Worm (Caenorhabditis elegans) whole organism, late embryonic: ENCODE results near the gene ZK1010.8.

Experiments used
- C08G9.2 ChIP-seq: sonication (generic microtip); optimal IDR thresholded peaks from 2 replicates; lab custom pipeline; 2016; ENCODE audit warnings: mild to moderate bottlenecking, missing genetic modification characterization, moderate library complexity, missing compliant biosample characterization
- F13H6.1 ChIP-seq: sonication (generic microtip); optimal IDR thresholded peaks from 2 replicates; lab custom pipeline; 2016; ENCODE audit warnings: missing genetic modification characterization, missing compliant biosample characterization
- K02D7.2 ChIP-seq: sonication (generic microtip); optimal IDR thresholded peaks from 2 replicates; lab custom pipeline; 2017; ENCODE audit warnings: mild to moderate bottlenecking, missing genetic modification characterization, missing compliant biosample characterization
- T23F11.4 ChIP-seq: fragments of 200-800 bp; sonication (Bioruptor generic); optimal IDR thresholded peaks from 2 replicates; lab custom pipeline; 2018; ENCODE audit warnings: mild to moderate bottlenecking, missing genetic modification characterization, missing compliant biosample characterization
- Y22D7AL.16 ChIP-seq: sonication (generic microtip); optimal IDR thresholded peaks from 2 replicates; lab custom pipeline; 2016; ENCODE audit warnings: missing genetic modification characterization, missing compliant biosample characterization
- ama-1 ChIP-seq: fragments of 150-350 bp; optimal IDR thresholded peaks from 2 replicates; lab custom pipeline; 2014
- ceh-14 ChIP-seq: sonication (generic microtip); optimal IDR thresholded peaks from 2 replicates; lab custom pipeline; 2016; ENCODE audit warnings: missing genotype, missing genetic modification characterization, missing compliant biosample characterization
- ceh-2 ChIP-seq: sonication (generic microtip); optimal IDR thresholded peaks from 2 replicates; lab custom pipeline; 2016; ENCODE audit warnings: missing genotype, missing genetic modification characterization, missing compliant biosample characterization
- ceh-24 ChIP-seq: sonication (generic microtip); optimal IDR thresholded peaks from 2 replicates; lab custom pipeline; 2016; ENCODE audit warnings: mild to moderate bottlenecking, missing genetic modification characterization, missing compliant biosample characterization
- ceh-34 ChIP-seq: sonication (generic microtip); optimal IDR thresholded peaks from 2 replicates; lab custom pipeline; 2016; ENCODE audit warnings: mild to moderate bottlenecking, missing genetic modification characterization, missing compliant biosample characterization
- ceh-45 ChIP-seq: fragments of 200-800 bp; sonication (Bioruptor generic); IDR thresholded peaks from 2 replicates; pipeline ENCODE4 v1.3.6; 2022; ENCODE audit warnings: missing genetic modification reagents, missing genetic modification characterization, missing compliant biosample characterization
- ceh-48 ChIP-seq: sonication (generic microtip); optimal IDR thresholded peaks from 2 replicates; lab custom pipeline; 2016; ENCODE audit warnings: missing genetic modification characterization, inconsistent platforms, missing compliant biosample characterization
- ceh-9 ChIP-seq: sonication (generic microtip); optimal IDR thresholded peaks from 2 replicates; lab custom pipeline; 2016; ENCODE audit warnings: mild to moderate bottlenecking, missing genetic modification characterization, inconsistent platforms, missing compliant biosample characterization
- elt-2 ChIP-seq: sonication (generic microtip); optimal IDR thresholded peaks from 2 replicates; lab custom pipeline; 2016; ENCODE audit warnings: missing genetic modification reagents, missing genetic modification characterization, missing compliant biosample characterization
- hlh-15 ChIP-seq: sonication (generic microtip); optimal IDR thresholded peaks from 2 replicates; lab custom pipeline; 2016; ENCODE audit warnings: missing genetic modification characterization, missing compliant biosample characterization
- hlh-6 ChIP-seq: sonication (generic microtip); optimal IDR thresholded peaks from 2 replicates; lab custom pipeline; 2016; ENCODE audit warnings: missing genotype, missing genetic modification characterization, missing compliant biosample characterization
- hlh-8 ChIP-seq: sonication (generic microtip); optimal IDR thresholded peaks from 2 replicates; lab custom pipeline; 2016; ENCODE audit warnings: missing genotype, missing genetic modification characterization, missing compliant biosample characterization
- nfya-1 ChIP-seq: sonication (generic microtip); optimal IDR thresholded peaks from 2 replicates; lab custom pipeline; 2017; ENCODE audit warnings: missing genetic modification characterization, mild to moderate bottlenecking, missing compliant biosample characterization, antibody characterized with exemption, moderate library complexity
- nhr-11 ChIP-seq: fragments of 150-350 bp; optimal IDR thresholded peaks from 2 replicates; lab custom pipeline; 2014; ENCODE audit warnings: missing biosample characterization, missing genetic modification characterization
- npax-4 ChIP-seq: sonication (generic microtip); optimal IDR thresholded peaks from 2 replicates; lab custom pipeline; 2016; ENCODE audit warnings: missing genetic modification characterization, missing compliant biosample characterization
- odd-2 ChIP-seq: sonication (generic microtip); optimal IDR thresholded peaks from 2 replicates; lab custom pipeline; 2017; ENCODE audit warnings: antibody characterized with exemption, mild to moderate bottlenecking, missing genetic modification characterization, missing compliant biosample characterization
- pag-3 ChIP-seq: sonication (generic microtip); optimal IDR thresholded peaks from 2 replicates; lab custom pipeline; 2016; ENCODE audit warnings: missing compliant biosample characterization, missing genetic modification characterization, borderline replicate concordance
- pat-9 ChIP-seq: fragments of 200-800 bp; sonication (Bioruptor generic); optimal IDR thresholded peaks from 2 replicates; lab custom pipeline; 2018; ENCODE audit warnings: mild to moderate bottlenecking, missing genetic modification characterization, moderate library complexity, missing compliant biosample characterization
- pha-2 ChIP-seq: sonication (generic microtip); optimal IDR thresholded peaks from 2 replicates; lab custom pipeline; 2017; ENCODE audit warnings: mild to moderate bottlenecking, missing genetic modification characterization, missing compliant biosample characterization
- pqm-1 ChIP-seq: sonication (generic microtip); optimal IDR thresholded peaks from 2 replicates; lab custom pipeline; 2016; ENCODE audit warnings: missing genetic modification characterization, missing compliant biosample characterization
- ref-2 ChIP-seq: sonication (generic microtip); optimal IDR thresholded peaks from 2 replicates; lab custom pipeline; 2016; ENCODE audit warnings: missing genetic modification characterization, missing compliant biosample characterization
- rnt-1 ChIP-seq: sonication (generic microtip); optimal IDR thresholded peaks from 2 replicates; lab custom pipeline; 2016; ENCODE audit warnings: missing genetic modification characterization, missing compliant biosample characterization
- sdc-2 ChIP-seq: sonication (generic microtip); optimal IDR thresholded peaks from 2 replicates; lab custom pipeline; 2016; ENCODE audit warnings: missing genotype, missing genetic modification characterization, missing compliant biosample characterization
- sox-2 ChIP-seq: fragments of 200-800 bp; sonication (Bioruptor generic); IDR thresholded peaks from 2 replicates; pipeline ENCODE4 v1.3.6; 2022; ENCODE audit warnings: missing genetic modification reagents, missing genetic modification characterization, missing compliant biosample characterization
- syd-9 ChIP-seq: sonication (generic microtip); optimal IDR thresholded peaks from 2 replicates; lab custom pipeline; 2016; ENCODE audit warnings: mild to moderate bottlenecking, missing genetic modification characterization, moderate library complexity, missing compliant biosample characterization
- unc-42 ChIP-seq: sonication (generic microtip); optimal IDR thresholded peaks from 2 replicates; lab custom pipeline; 2016; ENCODE audit warnings: missing genotype, missing genetic modification characterization, missing compliant biosample characterization
- unc-55 ChIP-seq: sonication (generic microtip); optimal IDR thresholded peaks from 2 replicates; lab custom pipeline; 2017; ENCODE audit warnings: missing biosample characterization, missing genetic modification reagents, missing genetic modification characterization

Gene ZK1010.8

DNA sequence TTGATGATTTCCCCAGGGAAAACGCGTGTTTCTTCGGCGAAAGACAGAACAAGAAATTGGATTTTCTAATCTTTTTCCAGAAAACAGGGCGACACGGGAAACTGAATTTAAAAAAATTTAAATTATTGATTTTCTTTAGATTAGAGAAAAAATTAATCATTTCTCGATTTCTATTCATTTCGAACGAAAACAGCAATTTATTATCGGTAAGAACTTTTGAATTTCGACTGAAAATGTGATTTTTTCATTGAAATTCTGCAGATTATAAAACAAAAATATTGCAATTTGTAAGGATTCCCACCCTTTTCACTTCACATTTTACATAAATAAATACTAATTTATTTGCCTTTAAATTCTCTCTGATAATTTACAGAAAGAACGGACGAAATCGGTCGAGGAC, 28.1 kb downstream of the ZK1010.8 start, which contains the start of gene bckd-1A:
TSS of gene bckd-1A (minus strand) at position 101 of the 400 bp plus-strand sequence.
- TF ChIP-seq F13H6.1: no peak

ce11 chrIII:12971828-12972379, 28.6 kb downstream of the ZK1010.8 start:
- TF ChIP-seq nfya-1 (tag; lab: Kevin White, UChicago) (peak; percentile 31), T23F11.4 (GFP tag; lab: Kevin White, UChicago) (no peak), C08G9.2 (tag; lab: Kevin White, UChicago) (no peak), elt-2 (no peak), unc-55 (GFP tag; lab: Kevin White, UChicago) (peak; percentile 87)

- no peak for TF ChIP-seq sox-2 (GFP tag; lab: Robert Waterston, UW)
- no peak for TF ChIP-seq rnt-1 (tag; lab: Kevin White, UChicago)
- no peak for TF ChIP-seq odd-2 (tag; lab: Kevin White, UChicago)
- TF ChIP-seq T23F11.4 (GFP tag; lab: Kevin White, UChicago): no peak
- TF ChIP-seq hlh-6 (tag; lab: Kevin White, UChicago): no peak
- no peak for TF ChIP-seq nfya-1 (tag; lab: Kevin White, UChicago)
- no peak for TF ChIP-seq pat-9 (tag; lab: Kevin White, UChicago)
- TF ChIP-seq pag-3 (tag; lab: Kevin White, UChicago): no peak
- no peak for TF ChIP-seq ceh-24 (tag; lab: Kevin White, UChicago)
- no peak for TF ChIP-seq npax-4 (tag; lab: Kevin White, UChicago)
- no peak for TF ChIP-seq ama-1 (lab: Kevin White, UChicago)
- TF ChIP-seq pha-2 (tag; lab: Kevin White, UChicago): no peak
- no peak for TF ChIP-seq ceh-9
- TF ChIP-seq unc-42: no peak
- no peak for TF ChIP-seq ceh-34 (tag; lab: Kevin White, UChicago)
- no peak for TF ChIP-seq K02D7.2 (tag; lab: Kevin White, UChicago)
- no peak for TF ChIP-seq C08G9.2 (tag; lab: Kevin White, UChicago)
- no peak for TF ChIP-seq ceh-45 (GFP tag; lab: Robert Waterston, UW)
These were observed 32.1 kb downstream of the ZK1010.8 start for ce11 chrIII:12968330-12968729.

DNA sequence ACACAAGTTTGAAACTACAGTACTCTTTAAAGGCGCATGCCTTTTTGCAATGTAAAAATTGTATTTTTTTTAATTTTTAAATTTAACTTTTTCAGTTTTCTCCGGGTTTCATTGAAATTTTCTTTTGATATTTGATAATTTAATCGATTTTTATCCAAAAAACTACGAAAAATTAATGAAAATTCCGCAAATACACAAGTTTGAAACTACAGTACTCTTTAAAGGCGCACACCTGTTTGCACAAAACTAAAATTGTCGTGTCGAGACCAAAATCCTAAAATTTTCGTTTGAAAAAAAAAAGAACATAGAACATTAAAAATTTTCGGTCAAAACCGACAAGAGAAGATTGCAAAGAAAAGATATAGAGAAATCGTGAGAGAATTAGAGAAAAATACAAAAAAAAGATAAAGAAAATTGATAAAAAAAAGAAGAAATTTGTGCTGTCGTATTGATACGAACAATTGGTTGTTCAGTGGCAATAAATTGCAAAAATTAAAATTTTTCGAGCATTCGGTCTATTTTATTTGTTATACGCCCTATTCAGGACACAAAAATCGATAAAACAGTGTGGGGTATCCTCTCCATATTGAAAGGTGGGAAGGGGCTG, 32.9 kb downstream of the ZK1010.8 start:
- peak; percentile 64 for TF ChIP-seq elt-2
- no peak for TF ChIP-seq ceh-2 (tag; lab: Kevin White, UChicago)

ce11 chrIII:12966895-12967294, 33.6 kb downstream of the ZK1010.8 start, which contains the start of gene ttm-1:
Gene ttm-1 (minus strand): TSS chrIII:12966995.
- no peak for TF ChIP-seq hlh-6 (tag; lab: Kevin White, UChicago)
- no peak for TF ChIP-seq nhr-11 (tag; lab: Kevin White, UChicago)
- TF ChIP-seq syd-9: no peak
- TF ChIP-seq sdc-2: no peak
- no peak for TF ChIP-seq pat-9 (tag; lab: Kevin White, UChicago)
- no peak for TF ChIP-seq ceh-45 (GFP tag; lab: Robert Waterston, UW)
- no peak for TF ChIP-seq ref-2 (tag; lab: Kevin White, UChicago)
- TF ChIP-seq hlh-8 (tag; lab: Kevin White, UChicago): no peak
- TF ChIP-seq C08G9.2 (tag; lab: Kevin White, UChicago): no peak
- no peak for TF ChIP-seq F13H6.1
- no peak for TF ChIP-seq T23F11.4 (GFP tag; lab: Kevin White, UChicago)
- TF ChIP-seq hlh-15 (tag; lab: Kevin White, UChicago): no peak
- TF ChIP-seq pqm-1: no peak
- TF ChIP-seq Y22D7AL.16 (tag; lab: Kevin White, UChicago): no peak
- no peak for TF ChIP-seq ceh-14 (tag; lab: Kevin White, UChicago)
- no peak for TF ChIP-seq odd-2 (tag; lab: Kevin White, UChicago)
- no peak for TF ChIP-seq npax-4 (tag; lab: Kevin White, UChicago)
- no peak for TF ChIP-seq ceh-48
- TF ChIP-seq, all 69 proteins: peak for 0
